Worm (Caenorhabditis elegans): Measurements from ENCODE around the gene T20B12.7.
A peak's percentile ranks its signal among the peaks of the same experiment; 100 is the strongest.

The T20B12.7 gene

DNA sequence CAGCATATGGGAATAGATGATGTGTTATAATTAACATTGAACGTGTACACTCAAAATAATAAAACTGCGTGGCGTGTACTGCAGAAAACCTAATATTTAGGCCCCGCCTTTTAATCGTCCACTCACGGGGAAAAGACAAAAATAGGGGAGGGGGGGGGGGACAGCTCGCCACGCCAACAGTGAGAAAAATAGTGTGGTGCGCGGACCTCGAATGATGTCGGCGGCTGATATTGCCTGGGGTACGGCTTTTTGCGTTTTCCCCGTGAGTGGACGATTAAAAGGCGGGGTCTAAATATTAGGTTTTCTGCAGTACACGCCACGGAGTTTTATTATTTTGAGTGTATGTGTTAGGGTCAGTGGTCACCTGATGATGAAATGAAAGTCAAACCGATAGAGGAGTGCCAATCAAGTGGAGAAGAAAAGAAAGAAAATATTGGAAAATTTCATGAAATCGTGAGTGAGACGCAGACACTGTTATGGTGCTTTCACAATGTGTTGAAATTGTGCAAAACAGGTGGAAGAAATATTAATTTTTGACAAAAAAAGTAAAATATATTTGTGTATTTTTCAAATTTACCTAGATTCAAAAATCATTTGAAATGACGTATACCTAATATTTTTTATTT lies 44.8 kb downstream of the T20B12.7 start:
- TF ChIP-seq lsy-2 (tag; optimal IDR thresholded peaks at IDR 0.05) (peak in 1 of 2 experiments; percentile 12), nhr-129 (tag; optimal IDR thresholded peaks at IDR 0.05) (peak; percentile 57), crh-2 (tag; optimal IDR thresholded peaks at IDR 0.05) (peak; percentile 11)

DNA sequence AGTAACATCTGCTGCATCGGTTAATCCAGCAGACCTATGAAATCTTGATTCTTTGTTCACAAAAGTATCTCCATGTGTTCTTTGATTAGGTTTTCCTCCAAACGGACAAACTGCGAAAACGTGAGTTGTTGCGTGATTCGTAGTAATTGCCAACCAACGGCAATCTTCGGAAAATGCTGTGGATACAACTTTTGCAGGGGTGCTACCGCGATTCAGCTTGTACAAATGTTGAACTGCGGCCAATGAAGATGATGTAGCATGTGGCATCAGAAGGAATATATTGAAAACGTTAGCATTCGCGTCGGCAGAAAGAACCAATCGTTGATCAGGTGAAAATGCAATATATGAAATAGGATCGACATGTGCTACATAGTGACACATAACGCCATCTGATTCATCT lies 47.2 kb downstream of the T20B12.7 start:
- TF ChIP-seq lin-13 (GFP tag; optimal IDR thresholded peaks at IDR 0.05) (no peak), nhr-10 (tag; optimal IDR thresholded peaks at IDR 0.05) (no peak), sem-4 (tag; optimal IDR thresholded peaks at IDR 0.05) (no peak), zag-1 (tag; optimal IDR thresholded peaks at IDR 0.05) (no peak), nhr-25 (tag; optimal IDR thresholded peaks at IDR 0.05) (no peak), aly-2 (tag; optimal IDR thresholded peaks at IDR 0.05) (no peak), unc-55 (GFP tag; optimal IDR thresholded peaks at IDR 0.05) (no peak), F13H6.1 (tag; optimal IDR thresholded peaks at IDR 0.05) (no peak), nhr-12 (tag; optimal IDR thresholded peaks at IDR 0.05) (no peak), nhr-23 (tag; optimal IDR thresholded peaks at IDR 0.05) (no peak), ceh-82 (tag; optimal IDR thresholded peaks at IDR 0.05) (no peak), lsy-2 (tag; optimal IDR thresholded peaks at IDR 0.05) (no peak), fos-1 (tag; optimal IDR thresholded peaks at IDR 0.05) (no peak), nhr-6 (tag; optimal IDR thresholded peaks at IDR 0.05) (no peak), C34F6.9 (tag; optimal IDR thresholded peaks at IDR 0.05) (no peak), mdl-1 (tag; optimal IDR thresholded peaks at IDR 0.05) (no peak)

DNA sequence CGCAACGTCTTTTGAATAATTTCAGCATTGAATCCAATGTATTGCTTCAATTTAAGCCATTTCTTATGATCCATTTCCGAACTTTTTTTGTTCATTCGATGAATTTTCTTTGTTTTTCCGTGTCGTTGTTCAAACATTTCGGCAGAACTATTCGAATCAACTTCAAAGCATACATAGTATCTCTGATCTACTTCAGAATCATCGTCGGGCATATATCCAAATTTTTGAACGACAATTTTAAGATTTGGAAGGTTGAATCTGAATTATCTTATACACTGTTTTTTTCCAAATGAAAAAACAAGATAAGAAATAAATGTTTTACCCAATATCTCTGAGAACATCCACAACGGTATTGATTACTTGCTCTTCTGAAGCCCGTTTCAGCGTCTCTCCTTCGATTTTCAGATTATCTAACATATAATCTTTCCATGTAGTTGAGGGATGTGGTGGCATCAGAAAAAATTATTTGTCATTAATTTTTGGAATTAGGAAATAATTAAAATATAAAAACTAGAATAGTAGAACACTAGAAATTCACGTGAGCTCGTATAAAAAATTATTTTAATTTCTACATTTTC lies 49.6 kb downstream of the T20B12.7 start, which contains the start of gene lab-2:
Gene lab-2, minus strand, starts transcription at position 453 of the 578 bp plus-strand sequence.
- TF ChIP-seq nhr-21 (tag; optimal IDR thresholded peaks at IDR 0.05): peak; percentile 30
- TF ChIP-seq lin-39 (tag; optimal IDR thresholded peaks at IDR 0.05): no peak
- TF ChIP-seq nhr-23 (tag; optimal IDR thresholded peaks at IDR 0.05): no peak
- TF ChIP-seq ama-1 (optimal IDR thresholded peaks at IDR 0.05): peak; percentile 36
- peak; percentile 26 for TF ChIP-seq crh-2 (tag; optimal IDR thresholded peaks at IDR 0.05)
- peak in 1 of 2 experiments; percentile 29 for TF ChIP-seq lsy-2 (tag; optimal IDR thresholded peaks at IDR 0.05)
- peak; percentile 48 for TF ChIP-seq nhr-25 (tag; optimal IDR thresholded peaks at IDR 0.05)

All from whole organism, L2 larva.